Fruit fly (Drosophila melanogaster): ENCODE measurements around the gene CG8004.

DNA sequence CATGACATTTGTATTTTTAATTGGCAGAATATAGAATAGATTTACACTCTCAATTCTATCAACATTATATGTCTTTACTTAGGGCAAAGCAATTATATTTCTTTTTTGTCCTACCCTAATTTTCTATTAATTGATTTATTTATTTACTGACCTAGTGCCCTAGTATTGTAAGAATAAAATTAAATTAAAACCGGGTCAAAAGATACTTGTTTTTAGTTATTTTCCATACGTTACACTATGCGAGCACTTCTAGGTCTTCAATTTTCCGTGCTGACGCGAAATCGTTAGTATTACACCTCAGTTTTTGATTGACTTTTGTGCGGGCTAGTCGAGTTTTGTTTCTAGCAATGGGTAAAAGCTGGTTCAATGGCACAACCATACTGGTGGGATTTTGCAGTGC, 3.1 kb upstream of the CG8004 start, which contains the start of gene CG46462:
- TF ChIP-seq ttk (optimal IDR thresholded peaks at IDR 0.05) (no peak), Sin3A (optimal IDR thresholded peaks at IDR 0.05) (no peak), psq (optimal IDR thresholded peaks at IDR 0.05) (no peak), insv (optimal IDR thresholded peaks at IDR 0.05) (no peak), Myc (optimal IDR thresholded peaks at IDR 0.05) (no peak)
